Worm (Caenorhabditis elegans) whole organism, young adult: ENCODE measurements around the gene vglu-3.

ENCODE experiments used
- C06A6.2 ChIP-seq: fragments of 200-800 bp; sonication (Bioruptor generic); conservative IDR thresholded peaks from 2 replicates; pipeline ENCODE4 v1.3.6; 2022; ENCODE audit warnings: missing genetic modification characterization, missing compliant biosample characterization
- K12H6.12 ChIP-seq: fragments of 200-800 bp; sonication (Bioruptor generic); optimal IDR thresholded peaks from 2 replicates; lab custom pipeline; 2018; ENCODE audit warnings: mild to moderate bottlenecking, missing genetic modification characterization, missing compliant biosample characterization
- mxl-1 ChIP-seq: sonication (generic microtip); optimal IDR thresholded peaks from 2 replicates; lab custom pipeline; 2016; ENCODE audit warnings: missing genetic modification characterization, missing compliant biosample characterization
- sea-2 ChIP-seq: fragments of 200-800 bp; sonication (Bioruptor generic); IDR thresholded peaks from 2 replicates; pipeline ENCODE4 v1.3.6; 2022; ENCODE audit warnings: missing genetic modification characterization, missing compliant biosample characterization

ce11 chrIII:10261682-10262081 lies 38.5 kb upstream of the vglu-3 start, which contains the start of gene bbs-5:
- TF ChIP-seq K12H6.12 (tag; lab: Kevin White, UChicago) (no peak), C06A6.2 (GFP tag; lab: Robert Waterston, UW) (no peak), mxl-1 (tag; lab: Kevin White, UChicago) (no peak), sea-2 (GFP tag; lab: Robert Waterston, UW) (no peak)
